Worm (Caenorhabditis elegans) whole organism, late embryonic: ENCODE measurements around the gene lec-9.
A peak's percentile ranks its signal among the peaks of the same experiment; 100 is the strongest.
"Not testable (repeated sequence)": the region's sequence is repeated elsewhere in the genome, so short reads cannot be mapped to it uniquely, and the experiment has no call there.

Experiments
- C08G9.2 ChIP-seq: sonication (generic microtip); optimal IDR thresholded peaks from 2 replicates; lab custom pipeline; 2016; ENCODE audit warnings: mild to moderate bottlenecking, missing genetic modification characterization, moderate library complexity, missing compliant biosample characterization
- C38D4.7 ChIP-seq: fragments of 200-800 bp; sonication (Bioruptor generic); optimal IDR thresholded peaks from 2 replicates; lab custom pipeline; 2018; ENCODE audit warnings: mild to moderate bottlenecking, missing genetic modification characterization, moderate library complexity, missing compliant biosample characterization
- F13H6.1 ChIP-seq: sonication (generic microtip); optimal IDR thresholded peaks from 2 replicates; lab custom pipeline; 2016; ENCODE audit warnings: missing genetic modification characterization, missing compliant biosample characterization
- K02D7.2 ChIP-seq: sonication (generic microtip); optimal IDR thresholded peaks from 2 replicates; lab custom pipeline; 2017; ENCODE audit warnings: mild to moderate bottlenecking, missing genetic modification characterization, missing compliant biosample characterization
- K09A11.1 ChIP-seq: sonication (generic microtip); optimal IDR thresholded peaks from 2 replicates; lab custom pipeline; 2017; ENCODE audit warnings: antibody characterized with exemption, mild to moderate bottlenecking, missing genetic modification characterization, missing compliant biosample characterization; ENCODE audit not compliant: insufficient read depth
- T23F11.4 ChIP-seq: fragments of 200-800 bp; sonication (Bioruptor generic); optimal IDR thresholded peaks from 2 replicates; lab custom pipeline; 2018; ENCODE audit warnings: mild to moderate bottlenecking, missing genetic modification characterization, missing compliant biosample characterization
- Y22D7AL.16 ChIP-seq: sonication (generic microtip); optimal IDR thresholded peaks from 2 replicates; lab custom pipeline; 2016; ENCODE audit warnings: missing genetic modification characterization, missing compliant biosample characterization
- ahr-1 ChIP-seq: sonication (generic microtip); optimal IDR thresholded peaks from 2 replicates; lab custom pipeline; 2016; ENCODE audit warnings: missing genetic modification characterization, missing compliant biosample characterization
- ceh-14 ChIP-seq: sonication (generic microtip); optimal IDR thresholded peaks from 2 replicates; lab custom pipeline; 2016; ENCODE audit warnings: missing genotype, missing genetic modification characterization, missing compliant biosample characterization
- ceh-18 ChIP-seq: sonication (generic microtip); optimal IDR thresholded peaks from 2 replicates; lab custom pipeline; 2016; ENCODE audit warnings: missing genetic modification characterization, missing compliant biosample characterization
- ceh-22 ChIP-seq: sonication (generic microtip); optimal IDR thresholded peaks from 2 replicates; lab custom pipeline; 2017; ENCODE audit warnings: missing biosample characterization, missing genetic modification characterization
- ceh-24 ChIP-seq: sonication (generic microtip); optimal IDR thresholded peaks from 2 replicates; lab custom pipeline; 2016; ENCODE audit warnings: mild to moderate bottlenecking, missing genetic modification characterization, missing compliant biosample characterization
- ceh-45 ChIP-seq: fragments of 200-800 bp; sonication (Bioruptor generic); IDR thresholded peaks from 2 replicates; pipeline ENCODE4 v1.3.6; 2022; ENCODE audit warnings: missing genetic modification reagents, missing genetic modification characterization, missing compliant biosample characterization
- ceh-6 ChIP-seq: fragments of 200-800 bp; sonication (Bioruptor generic); optimal IDR thresholded peaks from 2 replicates; lab custom pipeline; 2018; ENCODE audit warnings: mild to moderate bottlenecking, missing genetic modification characterization, missing compliant biosample characterization
- ceh-9 ChIP-seq: sonication (generic microtip); optimal IDR thresholded peaks from 2 replicates; lab custom pipeline; 2016; ENCODE audit warnings: mild to moderate bottlenecking, missing genetic modification characterization, inconsistent platforms, missing compliant biosample characterization
- elt-2 ChIP-seq: sonication (generic microtip); optimal IDR thresholded peaks from 2 replicates; lab custom pipeline; 2016; ENCODE audit warnings: missing genetic modification reagents, missing genetic modification characterization, missing compliant biosample characterization
- ets-4 ChIP-seq: sonication (generic microtip); optimal IDR thresholded peaks from 2 replicates; lab custom pipeline; 2016; ENCODE audit warnings: missing genetic modification characterization, missing compliant biosample characterization
- fkh-10 ChIP-seq: fragments of 150-350 bp; optimal IDR thresholded peaks from 2 replicates; lab custom pipeline; 2014; ENCODE audit warnings: missing biosample characterization, missing genetic modification reagents, missing genetic modification characterization
- fkh-6 ChIP-seq: sonication (generic microtip); optimal IDR thresholded peaks from 2 replicates; lab custom pipeline; 2016; ENCODE audit warnings: missing genetic modification characterization, missing compliant biosample characterization
- hlh-15 ChIP-seq: sonication (generic microtip); optimal IDR thresholded peaks from 2 replicates; lab custom pipeline; 2016; ENCODE audit warnings: missing genetic modification characterization, missing compliant biosample characterization
- hlh-30 ChIP-seq: sonication (generic microtip); optimal IDR thresholded peaks from 2 replicates; lab custom pipeline; 2017; ENCODE audit warnings: antibody characterized with exemption, missing genetic modification characterization, missing compliant biosample characterization; ENCODE audit not compliant: insufficient read depth
- hlh-6 ChIP-seq: sonication (generic microtip); optimal IDR thresholded peaks from 2 replicates; lab custom pipeline; 2016; ENCODE audit warnings: missing genotype, missing genetic modification characterization, missing compliant biosample characterization
- hlh-8 ChIP-seq: sonication (generic microtip); optimal IDR thresholded peaks from 2 replicates; lab custom pipeline; 2016; ENCODE audit warnings: missing genotype, missing genetic modification characterization, missing compliant biosample characterization
- lim-6 ChIP-seq: sonication (generic microtip); optimal IDR thresholded peaks from 2 replicates; lab custom pipeline; 2016; ENCODE audit warnings: missing genetic modification characterization, missing compliant biosample characterization
- lin-11 ChIP-seq: fragments of 200-800 bp; sonication (Bioruptor generic); optimal IDR thresholded peaks from 2 replicates; lab custom pipeline; 2018; ENCODE audit warnings: mild to moderate bottlenecking, missing genetic modification characterization, missing compliant biosample characterization
- madf-2 ChIP-seq: sonication (generic microtip); optimal IDR thresholded peaks from 2 replicates; lab custom pipeline; 2017; ENCODE audit warnings: missing genetic modification characterization, missing compliant biosample characterization
- mec-3 ChIP-seq: sonication (generic microtip); optimal IDR thresholded peaks from 2 replicates; lab custom pipeline; 2016; ENCODE audit warnings: borderline replicate concordance, missing genetic modification characterization, missing compliant biosample characterization
- nfya-1 ChIP-seq: sonication (generic microtip); optimal IDR thresholded peaks from 2 replicates; lab custom pipeline; 2017; ENCODE audit warnings: missing genetic modification characterization, mild to moderate bottlenecking, missing compliant biosample characterization, antibody characterized with exemption, moderate library complexity
- nhr-11 ChIP-seq: fragments of 150-350 bp; optimal IDR thresholded peaks from 2 replicates; lab custom pipeline; 2014; ENCODE audit warnings: missing biosample characterization, missing genetic modification characterization
- odd-2 ChIP-seq: sonication (generic microtip); optimal IDR thresholded peaks from 2 replicates; lab custom pipeline; 2017; ENCODE audit warnings: antibody characterized with exemption, mild to moderate bottlenecking, missing genetic modification characterization, missing compliant biosample characterization
- pat-9 ChIP-seq: fragments of 200-800 bp; sonication (Bioruptor generic); optimal IDR thresholded peaks from 2 replicates; lab custom pipeline; 2018; ENCODE audit warnings: mild to moderate bottlenecking, missing genetic modification characterization, moderate library complexity, missing compliant biosample characterization
- pax-1 ChIP-seq: fragments of 150-350 bp; optimal IDR thresholded peaks from 2 replicates; lab custom pipeline; 2014; ENCODE audit warnings: missing biosample characterization, missing genetic modification characterization
- pqm-1 ChIP-seq: sonication (generic microtip); optimal IDR thresholded peaks from 2 replicates; lab custom pipeline; 2016; ENCODE audit warnings: missing genetic modification characterization, missing compliant biosample characterization
- ref-2 ChIP-seq: sonication (generic microtip); optimal IDR thresholded peaks from 2 replicates; lab custom pipeline; 2016; ENCODE audit warnings: missing genetic modification characterization, missing compliant biosample characterization
- rnt-1 ChIP-seq: sonication (generic microtip); optimal IDR thresholded peaks from 2 replicates; lab custom pipeline; 2016; ENCODE audit warnings: missing genetic modification characterization, missing compliant biosample characterization
- sox-4 ChIP-seq: sonication (generic microtip); optimal IDR thresholded peaks from 2 replicates; lab custom pipeline; 2017; ENCODE audit warnings: mild to moderate bottlenecking, missing genetic modification characterization, inconsistent platforms, missing compliant biosample characterization
- tbx-7 ChIP-seq: sonication (generic microtip); optimal IDR thresholded peaks from 2 replicates; lab custom pipeline; 2016; ENCODE audit warnings: missing genotype, missing genetic modification characterization, missing compliant biosample characterization
- unc-42 ChIP-seq: sonication (generic microtip); optimal IDR thresholded peaks from 2 replicates; lab custom pipeline; 2016; ENCODE audit warnings: missing genotype, missing genetic modification characterization, missing compliant biosample characterization
- unc-86 ChIP-seq: sonication (generic microtip); optimal IDR thresholded peaks from 2 replicates; lab custom pipeline; 2016; ENCODE audit warnings: missing genetic modification characterization, missing compliant biosample characterization
- zip-5 ChIP-seq: sonication (generic microtip); optimal IDR thresholded peaks from 2 replicates; lab custom pipeline; 2016; ENCODE audit warnings: missing genetic modification characterization, missing compliant biosample characterization

The lec-9 gene

DNA sequence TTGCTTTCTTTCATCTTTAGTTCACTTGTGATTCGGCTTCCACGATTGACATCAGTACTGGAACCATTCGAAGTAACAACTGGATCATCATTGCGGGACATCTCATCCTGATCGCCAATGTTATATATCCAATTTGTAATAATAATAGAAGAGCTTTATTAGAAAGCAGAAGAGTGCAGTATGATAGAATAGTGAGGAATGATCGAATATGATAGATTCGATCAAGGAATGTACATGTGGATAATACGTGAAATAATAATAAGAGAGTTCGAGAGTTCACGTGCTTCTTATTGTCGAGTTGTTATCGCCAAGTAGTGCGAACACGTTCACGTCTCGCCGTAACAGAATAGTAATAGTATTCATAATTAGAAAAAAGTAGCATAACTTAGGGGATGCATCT lies 21.3 kb upstream of the lec-9 start, which contains the start of gene F39B3.3:
Gene F39B3.3 (minus strand): TSS at position 101 of the 400 bp plus-strand sequence.
- not testable (repeated sequence) for TF ChIP-seq C38D4.7 (GFP tag; lab: Kevin White, UChicago); odd-2 (tag; lab: Kevin White, UChicago); fkh-10 (GFP tag; lab: Kevin White, UChicago)

ce11 chrX:17579779-17580178 lies 20.5 kb upstream of the lec-9 start, which contains the start of gene frpr-7:
Gene frpr-7, minus strand, starts transcription at chrX:17579879.
- TF ChIP-seq pqm-1 (tag; lab: Kevin White, UChicago) (no peak), ahr-1 (no peak), ref-2 (tag; lab: Kevin White, UChicago) (no peak), nhr-11 (no peak), hlh-6 (tag; lab: Kevin White, UChicago) (no peak), fkh-10 (GFP tag; lab: Kevin White, UChicago) (no peak), elt-2 (tag; lab: Kevin White, UChicago) (no peak), ceh-24 (tag; lab: Kevin White, UChicago) (no peak), pax-1 (tag; lab: Kevin White, UChicago) (no peak), ceh-45 (GFP tag; lab: Robert Waterston, UW) (no peak), T23F11.4 (GFP tag; lab: Kevin White, UChicago) (no peak), Y22D7AL.16 (tag; lab: Kevin White, UChicago) (no peak)

- no peak for TF ChIP-seq ahr-1
- peak; percentile 62 for TF ChIP-seq elt-2 (tag; lab: Kevin White, UChicago)
Observed at ce11 chrX:17598712-17599111, 1.6 kb upstream of the lec-9 start.

- TF ChIP-seq madf-2 (tag; lab: Kevin White, UChicago) (no peak), tbx-7 (no peak), nhr-11 (no peak), ceh-9 (no peak), K02D7.2 (tag; lab: Kevin White, UChicago) (no peak), elt-2 (tag; lab: Kevin White, UChicago) (peak; percentile 29), C38D4.7 (GFP tag; lab: Kevin White, UChicago) (no peak), ceh-6 (GFP tag; lab: Kevin White, UChicago) (no peak)
Observed at ce11 chrX:17601345-17601744, 1.1 kb downstream of the lec-9 start.

ce11 chrX:17609948-17610347 lies 9.7 kb downstream of the lec-9 start, which contains the start of gene C16H3.3:
Gene C16H3.3, minus strand, starts transcription at chrX:17610048.
- TF ChIP-seq pat-9 (tag; lab: Kevin White, UChicago): no peak
- TF ChIP-seq zip-5: no peak
- TF ChIP-seq, all 69 proteins: peak for 0

- TF ChIP-seq ceh-14 (tag; lab: Kevin White, UChicago) (peak; percentile 17), F13H6.1 (tag; lab: Kevin White, UChicago) (no peak), K09A11.1 (peak; percentile 34), sox-4 (tag; lab: Kevin White, UChicago) (no peak), zip-5 (no peak), ceh-18 (peak; percentile 23), K02D7.2 (tag; lab: Kevin White, UChicago) (no peak), ceh-22 (tag; lab: Kevin White, UChicago) (no peak), hlh-30 (tag; lab: Kevin White, UChicago) (peak; percentile 86), lim-6 (tag; lab: Kevin White, UChicago) (no peak), nfya-1 (peak; percentile 53), unc-42 (tag; lab: Kevin White, UChicago) (peak; percentile 30), elt-2 (tag; lab: Kevin White, UChicago) (no peak), rnt-1 (peak; percentile 40), fkh-6 (no peak), ceh-24 (tag; lab: Kevin White, UChicago) (no peak), mec-3 (tag; lab: Kevin White, UChicago) (no peak), pax-1 (tag; lab: Kevin White, UChicago) (no peak), nhr-11 (no peak), unc-86 (tag; lab: Kevin White, UChicago) (no peak), ceh-45 (GFP tag; lab: Robert Waterston, UW) (no peak), ets-4 (tag; lab: Kevin White, UChicago) (no peak), Y22D7AL.16 (tag; lab: Kevin White, UChicago) (no peak), C08G9.2 (tag; lab: Kevin White, UChicago) (no peak), hlh-8 (tag; lab: Kevin White, UChicago) (peak; percentile 8), T23F11.4 (GFP tag; lab: Kevin White, UChicago) (no peak), hlh-15 (no peak), lin-11 (tag; lab: Kevin White, UChicago) (peak; percentile 2)
Observed at ce11 chrX:17610406-17610981, 10.2 kb downstream of the lec-9 start.
